Worm (Caenorhabditis elegans): ENCODE results near the gene F14H3.6.

DNA sequence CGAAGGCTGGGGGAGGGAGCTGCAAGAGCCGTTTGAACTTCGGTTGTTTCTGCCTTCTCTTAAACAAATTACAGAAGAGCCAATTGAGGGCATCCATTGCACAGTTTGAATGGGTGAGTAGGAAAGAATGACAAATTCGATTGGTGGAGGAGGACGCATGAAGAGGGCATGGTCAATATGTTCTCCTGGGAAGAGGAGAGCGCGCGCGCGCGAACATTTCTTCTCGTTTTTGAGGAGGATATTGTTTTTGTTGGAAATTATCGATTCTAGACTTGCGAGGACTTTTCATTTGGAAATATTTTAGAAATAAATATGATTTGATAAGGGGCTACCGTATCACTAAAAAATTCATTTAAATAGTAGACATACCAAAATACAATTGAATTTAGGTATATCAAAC, 27.1 kb downstream of the F14H3.6 start, which contains the start of gene T10C6.7:
- TF ChIP-seq hlh-1 (tag; optimal IDR thresholded peaks at IDR 0.05) (no peak), nhr-76 (tag; optimal IDR thresholded peaks at IDR 0.05) (no peak), nhr-28 (tag; optimal IDR thresholded peaks at IDR 0.05) (no peak)
